Fruit fly (Drosophila melanogaster) whole organism, embryonic: ENCODE measurements around the gene CG6277.

Experiments used
- Atf-2 ChIP-seq: fragments of 200-800 bp; sonication (Bioruptor generic); optimal IDR thresholded peaks from 2 replicates; lab custom pipeline; 2016; ENCODE audit warnings: missing biosample characterization, missing genetic modification characterization
- BEAF-32 ChIP-seq: fragments of 200-800 bp; sonication (Bioruptor generic); optimal IDR thresholded peaks from 3 replicates; lab custom pipeline; 2017; ENCODE audit warnings: missing biosample characterization, missing genetic modification characterization, mild to moderate bottlenecking, moderate library complexity, missing genetic modification reagents
- CG10147 ChIP-seq: fragments of 200-800 bp; sonication (Bioruptor generic); optimal IDR thresholded peaks from 2 replicates; lab custom pipeline; 2019; ENCODE audit warnings: missing biosample characterization, mild to moderate bottlenecking, missing genetic modification characterization, moderate library complexity
- CG10321 ChIP-seq: fragments of 200-800 bp; sonication (Bioruptor generic); IDR thresholded peaks from 2 replicates; pipeline ENCODE4 v1.3.6; 2022; ENCODE audit warnings: missing biosample characterization, missing genetic modification characterization
- CG10462 ChIP-seq: fragments of 200-800 bp; sonication (Bioruptor generic); optimal IDR thresholded peaks from 2 replicates; lab custom pipeline; 2016; ENCODE audit warnings: missing biosample characterization, missing genetic modification characterization
- CG11085 ChIP-seq: fragments of 200-800 bp; sonication (Bioruptor generic); IDR thresholded peaks from 2 replicates; pipeline ENCODE4 v1.3.6; 2022; ENCODE audit warnings: missing biosample characterization, missing genetic modification characterization
- CG12104 ChIP-seq: fragments of 200-800 bp; sonication (Bioruptor generic); optimal IDR thresholded peaks from 3 replicates; lab custom pipeline; 2016; ENCODE audit warnings: missing biosample characterization, missing genetic modification characterization
- CG12391 ChIP-seq: fragments of 200-800 bp; sonication (Bioruptor generic); optimal IDR thresholded peaks from 3 replicates; lab custom pipeline; 2018; ENCODE audit warnings: missing biosample characterization, mild to moderate bottlenecking, missing genetic modification characterization, moderate library complexity
- CG13296 ChIP-seq: fragments of 200-800 bp; sonication (Bioruptor generic); optimal IDR thresholded peaks from 3 replicates; lab custom pipeline; 2018; ENCODE audit warnings: missing biosample characterization, mild to moderate bottlenecking, missing genetic modification characterization
- CG14050 ChIP-seq: fragments of 200-800 bp; sonication (Bioruptor generic); IDR thresholded peaks from 3 replicates; pipeline ENCODE4 v1.3.6; 2022; ENCODE audit warnings: missing biosample characterization, missing genetic modification characterization
- CG14965 ChIP-seq: fragments of 200-800 bp; sonication (Bioruptor generic); optimal IDR thresholded peaks from 2 replicates; lab custom pipeline; 2016; ENCODE audit warnings: missing biosample characterization, missing genetic modification characterization, borderline replicate concordance
- CG1602 ChIP-seq: fragments of 200-800 bp; sonication (Bioruptor generic); optimal IDR thresholded peaks from 3 replicates; lab custom pipeline; 2016; ENCODE audit warnings: missing biosample characterization, missing genetic modification characterization
- CG17328 ChIP-seq: fragments of 200-800 bp; sonication (Bioruptor generic); IDR thresholded peaks from 2 replicates; pipeline ENCODE4 v1.3.6; 2022; ENCODE audit warnings: missing biosample characterization, missing genetic modification characterization
- CG17612 ChIP-seq: fragments of 200-800 bp; sonication (Bioruptor generic); IDR thresholded peaks from 2 replicates; pipeline ENCODE4 v1.3.6; 2022; ENCODE audit warnings: missing biosample characterization, missing genetic modification characterization
- CG1792 ChIP-seq: fragments of 200-800 bp; sonication (Bioruptor generic); optimal IDR thresholded peaks from 2 replicates; lab custom pipeline; 2016; ENCODE audit warnings: missing biosample characterization, missing genetic modification characterization
- CG2199 ChIP-seq: fragments of 200-800 bp; sonication (Bioruptor generic); IDR thresholded peaks from 3 replicates; pipeline ENCODE4 v1.3.6; 2022; ENCODE audit warnings: missing biosample characterization, missing genetic modification characterization
- CG2889 ChIP-seq: fragments of 200-800 bp; sonication (Bioruptor generic); IDR thresholded peaks from 3 replicates; pipeline ENCODE4 v1.3.6; 2022; ENCODE audit warnings: missing biosample characterization, missing genetic modification characterization
- CG30020 ChIP-seq: fragments of 200-800 bp; optimal IDR thresholded peaks from 2 replicates; lab custom pipeline; 2019; ENCODE audit warnings: missing biosample characterization, mild to moderate bottlenecking, missing genetic modification characterization, moderate library complexity
- CG5953 ChIP-seq: fragments of 200-800 bp; sonication (Bioruptor generic); IDR thresholded peaks from 2 replicates; pipeline ENCODE4 v1.3.6; 2022; ENCODE audit warnings: missing biosample characterization, missing genetic modification characterization
- CG8388 ChIP-seq: fragments of 200-800 bp; sonication (Bioruptor generic); optimal IDR thresholded peaks from 2 replicates; lab custom pipeline; 2019; ENCODE audit warnings: missing biosample characterization, mild to moderate bottlenecking, missing genetic modification characterization, moderate library complexity
- CkIIα-i1 ChIP-seq: fragments of 200-800 bp; sonication (Bioruptor generic); IDR thresholded peaks from 2 replicates; pipeline ENCODE4 v1.3.6; 2022; ENCODE audit warnings: missing biosample characterization, missing genetic modification characterization
- Dfd ChIP-seq, 2 experiments: fragments of >200 bp; optimal IDR thresholded peaks; 2 replicates each; lab custom pipeline; 2017; ENCODE audit warnings: missing biosample characterization in 2 of 2, missing genetic modification characterization in 2 of 2
- Elba2 ChIP-seq: fragments of 200-800 bp; sonication (Bioruptor generic); optimal IDR thresholded peaks from 3 replicates; lab custom pipeline; 2016; ENCODE audit warnings: missing biosample characterization, missing genetic modification characterization
- H15 ChIP-seq: fragments of 200-800 bp; sonication (Bioruptor generic); IDR thresholded peaks from 3 replicates; pipeline ENCODE4 v1.3.6; 2022; ENCODE audit warnings: missing biosample characterization, missing genetic modification characterization
- Hand ChIP-seq: fragments of 200-800 bp; sonication (Bioruptor generic); optimal IDR thresholded peaks from 2 replicates; lab custom pipeline; 2017; ENCODE audit warnings: mild to moderate bottlenecking, missing biosample characterization, missing genetic modification reagents, missing genetic modification characterization
- Hr78 ChIP-seq, 2 experiments: fragments of 200-800 bp in 1 of 2; fragments of >200 bp in 1 of 2; sonication (Bioruptor generic) in 1 of 2; optimal IDR thresholded peaks; 2 replicates each; lab custom pipeline; 2017 to 2019; ENCODE audit warnings: missing biosample characterization in 2 of 2, missing genetic modification characterization in 2 of 2, mild to moderate bottlenecking in 1 of 2, moderate library complexity in 1 of 2
- Lim3 ChIP-seq: fragments of 200-800 bp; sonication (Bioruptor generic); IDR thresholded peaks from 2 replicates; pipeline ENCODE4 v1.3.6; 2022; ENCODE audit warnings: missing biosample characterization, missing genetic modification characterization
- Lpt ChIP-seq: fragments of >200 bp; optimal IDR thresholded peaks from 2 replicates; lab custom pipeline; 2018; ENCODE audit warnings: missing biosample characterization, missing genetic modification characterization
- NC2β ChIP-seq: fragments of 200-800 bp; sonication (Bioruptor generic); optimal IDR thresholded peaks from 2 replicates; lab custom pipeline; 2016; ENCODE audit warnings: missing biosample characterization, missing genetic modification characterization
- NfI ChIP-seq: fragments of 200-800 bp; sonication (Bioruptor generic); optimal IDR thresholded peaks from 3 replicates; lab custom pipeline; 2018; ENCODE audit warnings: missing biosample characterization, mild to moderate bottlenecking, missing genetic modification characterization, moderate library complexity
- Opbp ChIP-seq: fragments of 200-800 bp; sonication (Bioruptor generic); IDR thresholded peaks from 3 replicates; pipeline ENCODE4 v1.3.6; 2022; ENCODE audit warnings: missing biosample characterization, missing genetic modification characterization; ENCODE audit not compliant: partially characterized antibody
- Poxn ChIP-seq: fragments of 200-800 bp; sonication (Bioruptor generic); IDR thresholded peaks from 2 replicates; pipeline ENCODE4 v1.3.6; 2022; ENCODE audit warnings: missing biosample characterization, missing genetic modification characterization
- Sry-β ChIP-seq: fragments of 200-800 bp; sonication (Bioruptor generic); optimal IDR thresholded peaks from 2 replicates; lab custom pipeline; 2018; ENCODE audit warnings: missing biosample characterization, mild to moderate bottlenecking, missing genetic modification characterization, moderate library complexity
- btn ChIP-seq: fragments of 200-800 bp; sonication (Bioruptor generic); optimal IDR thresholded peaks from 2 replicates; lab custom pipeline; 2016; ENCODE audit warnings: missing biosample characterization, missing genetic modification characterization
- cas ChIP-seq: fragments of 200-800 bp; sonication (Bioruptor generic); IDR thresholded peaks from 2 replicates; pipeline ENCODE4 v1.3.6; 2022; ENCODE audit warnings: missing biosample characterization, missing genetic modification characterization
- cato ChIP-seq: fragments of 200-800 bp; sonication (Bioruptor generic); optimal IDR thresholded peaks from 2 replicates; lab custom pipeline; 2016; ENCODE audit warnings: missing biosample characterization, missing genetic modification characterization, borderline replicate concordance
- chm ChIP-seq: fragments of 200-800 bp; sonication (Bioruptor generic); IDR thresholded peaks from 2 replicates; pipeline ENCODE4 v1.3.6; 2022; ENCODE audit warnings: missing biosample characterization, missing genetic modification characterization
- chn ChIP-seq: fragments of 200-800 bp; sonication (Bioruptor generic); optimal IDR thresholded peaks from 2 replicates; lab custom pipeline; 2016; ENCODE audit warnings: missing biosample characterization, missing genetic modification characterization
- ewg ChIP-seq: fragments of 200-800 bp; sonication (Bioruptor generic); optimal IDR thresholded peaks from 3 replicates; lab custom pipeline; 2017; ENCODE audit warnings: mild to moderate bottlenecking, missing biosample characterization, missing genetic modification reagents, missing genetic modification characterization
- fd102C ChIP-seq: fragments of 200-800 bp; sonication (Bioruptor generic); optimal IDR thresholded peaks from 2 replicates; lab custom pipeline; 2018; ENCODE audit warnings: missing biosample characterization, mild to moderate bottlenecking, missing genetic modification characterization, moderate library complexity
- fd3F ChIP-seq: fragments of 200-800 bp; sonication (Bioruptor generic); optimal IDR thresholded peaks from 2 replicates; lab custom pipeline; 2018; ENCODE audit warnings: missing biosample characterization, mild to moderate bottlenecking, missing genetic modification characterization, moderate library complexity
- fru ChIP-seq: fragments of >200 bp; optimal IDR thresholded peaks from 2 replicates; lab custom pipeline; 2017
- gt ChIP-seq: fragments of 200-800 bp; sonication (Bioruptor generic); IDR thresholded peaks from 2 replicates; pipeline ENCODE4 v1.3.6; 2022; ENCODE audit warnings: missing biosample characterization, missing genetic modification characterization
- lola ChIP-seq, 3 experiments: fragments of >200 bp in 2 of 3; fragments of 200-800 bp in 1 of 3; sonication (Bioruptor generic) in 1 of 3; optimal IDR thresholded peaks; 2 replicates each; lab custom pipeline; 2017 to 2019; ENCODE audit warnings: missing biosample characterization in 3 of 3, missing genetic modification characterization in 3 of 3, mild to moderate bottlenecking in 1 of 3, moderate library complexity in 1 of 3
- maf-S ChIP-seq: fragments of 200-800 bp; sonication (Bioruptor generic); optimal IDR thresholded peaks from 2 replicates; lab custom pipeline; 2016; ENCODE audit warnings: missing biosample characterization, missing genetic modification characterization
- nau ChIP-seq: fragments of 200-800 bp; sonication (Bioruptor generic); optimal IDR thresholded peaks from 3 replicates; lab custom pipeline; 2017; ENCODE audit warnings: missing biosample characterization, mild to moderate bottlenecking, missing genetic modification characterization, missing genetic modification reagents
- otp ChIP-seq: fragments of 200-800 bp; sonication (Bioruptor generic); IDR thresholded peaks from 3 replicates; pipeline ENCODE4, ENCODE4 v1.3.6; 2022; ENCODE audit warnings: missing biosample characterization, missing genetic modification characterization
- run ChIP-seq: fragments of 200-800 bp; sonication (Bioruptor generic); optimal IDR thresholded peaks from 3 replicates; lab custom pipeline; 2018; ENCODE audit warnings: missing biosample characterization, mild to moderate bottlenecking, missing genetic modification characterization
- unc-4 ChIP-seq: fragments of 200-800 bp; sonication (Bioruptor generic); IDR thresholded peaks from 2 replicates; pipeline ENCODE4 v1.3.6; 2022; ENCODE audit warnings: missing biosample characterization, missing genetic modification characterization; ENCODE audit not compliant: partially characterized antibody
- wdn ChIP-seq: fragments of 200-800 bp; sonication (Bioruptor generic); IDR thresholded peaks from 2 replicates; pipeline ENCODE4 v1.3.6; 2022; ENCODE audit warnings: missing biosample characterization, missing genetic modification characterization
- zen ChIP-seq: fragments of 200-800 bp; sonication (Bioruptor generic); optimal IDR thresholded peaks from 3 replicates; lab custom pipeline; 2018; ENCODE audit warnings: missing biosample characterization, mild to moderate bottlenecking, missing genetic modification characterization, moderate library complexity
- zfh2 ChIP-seq: fragments of 200-800 bp; sonication (Bioruptor generic); optimal IDR thresholded peaks from 2 replicates; lab custom pipeline; 2016; ENCODE audit warnings: missing biosample characterization, missing genetic modification characterization

CG6277 gene

dm6 chr3R:26980282-26980691, 42.7 kb downstream of the CG6277 start (continued):
- no peak for TF ChIP-seq Hand
- no peak for TF ChIP-seq CG1602 (GFP tag; lab: Kevin White, UChicago)
- TF ChIP-seq maf-S (GFP tag; lab: Kevin White, UChicago): no peak
- TF ChIP-seq CG5953 (GFP tag; lab: Robert Waterston, UW): no peak
- no peak for TF ChIP-seq CG2889 (GFP tag; lab: Robert Waterston, UW)
- TF ChIP-seq Hr78 (GFP tag; optimal IDR thresholded peaks at IDR 0.05; lab: Kevin White, UChicago): peak in 1 of 2 experiments; percentile 43
- no peak for TF ChIP-seq CG8388 (GFP tag; lab: Kevin White, UChicago)
- no peak for TF ChIP-seq ewg
- TF ChIP-seq gt (GFP tag; lab: Robert Waterston, UW): no peak
- no peak for TF ChIP-seq CG12391 (tag; lab: Kevin White, UChicago)
- TF ChIP-seq CG1792: no peak
- no peak for TF ChIP-seq NC2β (GFP tag; lab: Kevin White, UChicago)
- no peak for TF ChIP-seq nau (GFP tag; lab: Kevin White, UChicago)
- TF ChIP-seq H15 (GFP tag; lab: Robert Waterston, UW): no peak
- no peak for TF ChIP-seq Atf-2 (GFP tag; lab: Kevin White, UChicago)
- TF ChIP-seq Sry-β (GFP tag; lab: Kevin White, UChicago): no peak
- no peak for TF ChIP-seq CG11085 (GFP tag; lab: Robert Waterston, UW)
- TF ChIP-seq CG10462 (GFP tag; lab: Kevin White, UChicago): no peak
- no peak for TF ChIP-seq CG14965
- peak; percentile 52 for TF ChIP-seq unc-4 (GFP tag; lab: Robert Waterston, UW)
- TF ChIP-seq CG10147 (GFP tag; lab: Kevin White, UChicago): no peak
- TF ChIP-seq NfI (GFP tag; lab: Kevin White, UChicago): no peak
- no peak for TF ChIP-seq wdn (GFP tag; lab: Robert Waterston, UW)
- peak; percentile 9 for TF ChIP-seq BEAF-32 (GFP tag; lab: Kevin White, UChicago)
- TF ChIP-seq zfh2 (GFP tag; lab: Kevin White, UChicago): no peak
- no peak for TF ChIP-seq CG10321 (GFP tag; lab: Robert Waterston, UW)
- TF ChIP-seq CG14050 (GFP tag; lab: Robert Waterston, UW): no peak
- no peak for TF ChIP-seq Dfd (GFP tag; optimal IDR thresholded peaks at IDR 0.05; lab: Kevin White, UChicago)
- TF ChIP-seq Lpt: no peak
- TF ChIP-seq lola (GFP tag; optimal IDR thresholded peaks at IDR 0.05; lab: Kevin White, UChicago): no peak
- TF ChIP-seq CkIIα-i1: no peak
- TF ChIP-seq btn (GFP tag; lab: Kevin White, UChicago): no peak
- no peak for TF ChIP-seq cas (GFP tag; lab: Robert Waterston, UW)
- TF ChIP-seq fd102C (GFP tag; lab: Kevin White, UChicago): no peak
- TF ChIP-seq fd3F (GFP tag; lab: Kevin White, UChicago): no peak
- TF ChIP-seq CG17328 (GFP tag; lab: Robert Waterston, UW): no peak
- no peak for TF ChIP-seq fru (lab: Kevin White, UChicago)
- no peak for TF ChIP-seq CG17612 (GFP tag; lab: Robert Waterston, UW)
- TF ChIP-seq CG30020 (tag; lab: Kevin White, UChicago): no peak
- TF ChIP-seq cato: no peak
- TF ChIP-seq Poxn (GFP tag; lab: Robert Waterston, UW): no peak
- peak; percentile 57; the same call in 1 of the 2 replicates for TF ChIP-seq chm (GFP tag; lab: Robert Waterston, UW)
- no peak for TF ChIP-seq run (tag; lab: Kevin White, UChicago)
- no peak for TF ChIP-seq chn (GFP tag; lab: Kevin White, UChicago)
- TF ChIP-seq Opbp: peak; percentile 16; the same call in 1 of the 3 replicates
- TF ChIP-seq zen (tag; lab: Kevin White, UChicago): no peak
- no peak for TF ChIP-seq Elba2 (GFP tag; lab: Kevin White, UChicago)
- TF ChIP-seq Lim3 (GFP tag; lab: Robert Waterston, UW): no peak
- TF ChIP-seq CG2199: 0 out of 3 replicates have a peak, but pooled peaks have one; percentile 52
- TF ChIP-seq otp: peak; percentile 23; the same call in 1 of the 3 replicates
- TF ChIP-seq CG13296: peak; percentile 20
- no peak for TF ChIP-seq CG12104
